Worm (Caenorhabditis elegans): ENCODE results near the gene F53H8.3.

DNA sequence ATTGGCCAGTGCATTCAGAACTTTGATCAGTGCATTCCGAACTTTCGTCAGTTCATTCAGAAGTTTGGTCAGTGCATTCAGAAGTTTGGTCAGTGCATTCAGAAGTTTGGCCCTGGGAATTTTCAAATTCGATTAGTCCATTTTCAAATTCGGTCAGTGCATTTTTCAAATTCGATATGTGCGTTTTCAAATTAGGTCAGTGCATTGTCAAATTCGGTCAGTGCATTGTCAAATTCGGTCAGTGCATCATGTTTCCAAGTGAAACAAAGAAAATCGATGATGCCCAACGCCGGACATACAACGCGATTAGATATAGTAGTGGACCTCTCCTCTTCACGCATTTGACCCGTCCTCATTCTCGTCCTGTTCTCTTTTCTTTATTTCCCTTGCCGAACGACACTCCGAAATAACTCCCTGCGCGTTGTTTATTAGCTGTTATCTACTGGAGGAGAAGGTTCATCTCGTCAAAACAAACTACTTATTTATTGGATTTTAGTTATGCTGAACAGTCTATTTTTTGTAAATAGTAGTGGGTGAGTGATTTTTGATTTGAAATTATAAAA lies 16.2 kb downstream of the F53H8.3 start, which contains the start of gene apm-3:
- no peak for TF ChIP-seq ama-1 (optimal IDR thresholded peaks at IDR 0.05)
- TF ChIP-seq pqm-1 (tag; optimal IDR thresholded peaks at IDR 0.05) = no peak

Measured in whole organism, late embryonic.